Worm (Caenorhabditis elegans): ENCODE measurements around the gene B0416.11.

The B0416.11 gene

ce11 chrX:9255993-9256392 is 26.9 kb downstream of the B0416.11 start:
- TF ChIP-seq mml-1 (tag; optimal IDR thresholded peaks at IDR 0.05), result no peak
- TF ChIP-seq ama-1 (optimal IDR thresholded peaks at IDR 0.05), result no peak
- no peak for TF ChIP-seq ceh-16 (tag; optimal IDR thresholded peaks at IDR 0.05)
- no peak for TF ChIP-seq pha-4 (tag; optimal IDR thresholded peaks at IDR 0.05)
- no peak for TF ChIP-seq fkh-2 (tag; optimal IDR thresholded peaks at IDR 0.05)
- no peak for TF ChIP-seq aly-2 (tag; optimal IDR thresholded peaks at IDR 0.05)

ce11 chrX:9251488-9251887 is 31.4 kb downstream of the B0416.11 start, which contains the start of gene pes-8:
pes-8 (plus strand) TSS chrX:9251788.
- TF ChIP-seq mdl-1 (tag; optimal IDR thresholded peaks at IDR 0.05) (no peak), zag-1 (tag; optimal IDR thresholded peaks at IDR 0.05) (no peak), ama-1 (optimal IDR thresholded peaks at IDR 0.05) (no peak), elt-3 (tag; optimal IDR thresholded peaks at IDR 0.05) (no peak), ceh-16 (tag; optimal IDR thresholded peaks at IDR 0.05) (no peak), sea-2 (GFP tag; optimal IDR thresholded peaks at IDR 0.05) (no peak), fkh-10 (GFP tag; optimal IDR thresholded peaks at IDR 0.05) (no peak), eor-1 (tag; optimal IDR thresholded peaks at IDR 0.05) (no peak), hmg-11 (tag; optimal IDR thresholded peaks at IDR 0.05) (no peak), nhr-28 (tag; optimal IDR thresholded peaks at IDR 0.05) (no peak), nfya-1 (tag; optimal IDR thresholded peaks at IDR 0.05; ENCODE audit: insufficient read depth) (no peak), egl-27 (tag; optimal IDR thresholded peaks at IDR 0.05) (no peak), skn-1 (tag; optimal IDR thresholded peaks at IDR 0.05) (no peak), nhr-11 (tag; optimal IDR thresholded peaks at IDR 0.05) (no peak), ZK546.5 (tag; optimal IDR thresholded peaks at IDR 0.05) (no peak), lsy-12 (tag; optimal IDR thresholded peaks at IDR 0.05) (no peak), lin-15B (tag; optimal IDR thresholded peaks at IDR 0.05) (no peak), nhr-12 (tag; optimal IDR thresholded peaks at IDR 0.05) (no peak)

ce11 chrX:9248083-9248805 is 34.7 kb downstream of the B0416.11 start:
- TF ChIP-seq elt-1 (tag; optimal IDR thresholded peaks at IDR 0.05), result no peak
- no peak for TF ChIP-seq ceh-28 (tag; optimal IDR thresholded peaks at IDR 0.05)
- no peak for TF ChIP-seq tbx-2 (tag; optimal IDR thresholded peaks at IDR 0.05)
- no peak for TF ChIP-seq lin-39 (tag; optimal IDR thresholded peaks at IDR 0.05)
- TF ChIP-seq snpc-4 (tag; optimal IDR thresholded peaks at IDR 0.05), result no peak
- TF ChIP-seq hmg-11 (tag; optimal IDR thresholded peaks at IDR 0.05), result no peak
- TF ChIP-seq ztf-11 (tag; optimal IDR thresholded peaks at IDR 0.05), result no peak
- no peak for TF ChIP-seq unc-62 (GFP tag; optimal IDR thresholded peaks at IDR 0.05)
- TF ChIP-seq egl-5 (tag; optimal IDR thresholded peaks at IDR 0.05), result no peak
- TF ChIP-seq ceh-16 (tag; optimal IDR thresholded peaks at IDR 0.05), result no peak
- no peak for TF ChIP-seq skn-1 (tag; optimal IDR thresholded peaks at IDR 0.05)
- TF ChIP-seq elt-3 (tag; optimal IDR thresholded peaks at IDR 0.05), result no peak
- no peak for TF ChIP-seq pha-4 (tag; optimal IDR thresholded peaks at IDR 0.05)
- TF ChIP-seq nhr-67 (tag; optimal IDR thresholded peaks at IDR 0.05), result no peak
- TF ChIP-seq ama-1 (optimal IDR thresholded peaks at IDR 0.05), result no peak
- TF ChIP-seq unc-39 (tag; optimal IDR thresholded peaks at IDR 0.05), result no peak

DNA sequence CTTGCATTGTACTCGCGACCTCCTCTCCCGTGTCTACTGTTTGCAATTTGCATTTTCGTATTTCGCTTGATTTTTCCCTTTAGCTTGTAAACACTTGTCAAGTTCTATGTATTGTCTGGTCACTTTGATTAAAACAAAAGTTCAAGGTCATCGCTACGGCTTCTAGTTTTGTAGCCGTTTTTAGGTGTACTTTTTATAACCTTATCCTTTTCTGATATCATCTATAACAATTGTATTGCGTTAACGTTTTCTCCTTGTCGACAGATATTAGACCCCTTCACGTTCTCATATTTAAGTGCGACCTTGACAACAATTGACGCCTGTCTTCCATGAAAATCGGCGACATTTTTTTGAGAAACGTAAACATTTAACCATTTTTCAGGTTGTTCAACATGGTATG is 36.3 kb downstream of the B0416.11 start:
- TF ChIP-seq eor-1 (tag; optimal IDR thresholded peaks at IDR 0.05) (no peak), fkh-2 (tag; optimal IDR thresholded peaks at IDR 0.05) (no peak), ztf-11 (tag; optimal IDR thresholded peaks at IDR 0.05) (no peak), pqm-1 (tag; optimal IDR thresholded peaks at IDR 0.05) (no peak), ceh-9 (tag; optimal IDR thresholded peaks at IDR 0.05) (no peak), elt-1 (tag; optimal IDR thresholded peaks at IDR 0.05) (no peak), nhr-43 (tag; optimal IDR thresholded peaks at IDR 0.05; ENCODE audit: poor library complexity, severe bottlenecking) (peak; percentile 27), nhr-25 (tag; optimal IDR thresholded peaks at IDR 0.05) (peak; percentile 93), nfya-1 (tag; optimal IDR thresholded peaks at IDR 0.05; ENCODE audit: insufficient read depth) (no peak)
